Worm (Caenorhabditis elegans) whole organism, late embryonic: ENCODE results near the gene mms-19.

Source experiments
- C08G9.2 ChIP-seq: sonication (generic microtip); optimal IDR thresholded peaks from 2 replicates; lab custom pipeline; 2016; ENCODE audit warnings: mild to moderate bottlenecking, missing genetic modification characterization, moderate library complexity, missing compliant biosample characterization
- C38D4.7 ChIP-seq: fragments of 200-800 bp; sonication (Bioruptor generic); optimal IDR thresholded peaks from 2 replicates; lab custom pipeline; 2018; ENCODE audit warnings: mild to moderate bottlenecking, missing genetic modification characterization, moderate library complexity, missing compliant biosample characterization
- F13H6.1 ChIP-seq: sonication (generic microtip); optimal IDR thresholded peaks from 2 replicates; lab custom pipeline; 2016; ENCODE audit warnings: missing genetic modification characterization, missing compliant biosample characterization
- K09A11.1 ChIP-seq: sonication (generic microtip); optimal IDR thresholded peaks from 2 replicates; lab custom pipeline; 2017; ENCODE audit warnings: antibody characterized with exemption, mild to moderate bottlenecking, missing genetic modification characterization, missing compliant biosample characterization; ENCODE audit not compliant: insufficient read depth
- T23F11.4 ChIP-seq: fragments of 200-800 bp; sonication (Bioruptor generic); optimal IDR thresholded peaks from 2 replicates; lab custom pipeline; 2018; ENCODE audit warnings: mild to moderate bottlenecking, missing genetic modification characterization, missing compliant biosample characterization
- Y22D7AL.16 ChIP-seq: sonication (generic microtip); optimal IDR thresholded peaks from 2 replicates; lab custom pipeline; 2016; ENCODE audit warnings: missing genetic modification characterization, missing compliant biosample characterization
- ceh-14 ChIP-seq: sonication (generic microtip); optimal IDR thresholded peaks from 2 replicates; lab custom pipeline; 2016; ENCODE audit warnings: missing genotype, missing genetic modification characterization, missing compliant biosample characterization
- ceh-18 ChIP-seq: sonication (generic microtip); optimal IDR thresholded peaks from 2 replicates; lab custom pipeline; 2016; ENCODE audit warnings: missing genetic modification characterization, missing compliant biosample characterization
- ceh-19 ChIP-seq: fragments of 200-800 bp; sonication (Bioruptor generic); optimal IDR thresholded peaks from 2 replicates; lab custom pipeline; 2018; ENCODE audit warnings: mild to moderate bottlenecking, missing genetic modification characterization, missing compliant biosample characterization
- ceh-2 ChIP-seq: sonication (generic microtip); optimal IDR thresholded peaks from 2 replicates; lab custom pipeline; 2016; ENCODE audit warnings: missing genotype, missing genetic modification characterization, missing compliant biosample characterization
- ceh-30 ChIP-seq: fragments of 150-350 bp; optimal IDR thresholded peaks from 2 replicates; lab custom pipeline; 2014; ENCODE audit warnings: missing biosample characterization, missing genetic modification characterization
- ceh-31 ChIP-seq: sonication (generic microtip); optimal IDR thresholded peaks from 2 replicates; lab custom pipeline; 2016; ENCODE audit warnings: missing genetic modification characterization, missing compliant biosample characterization
- ceh-45 ChIP-seq: fragments of 200-800 bp; sonication (Bioruptor generic); IDR thresholded peaks from 2 replicates; pipeline ENCODE4 v1.3.6; 2022; ENCODE audit warnings: missing genetic modification reagents, missing genetic modification characterization, missing compliant biosample characterization
- ceh-48 ChIP-seq: sonication (generic microtip); optimal IDR thresholded peaks from 2 replicates; lab custom pipeline; 2016; ENCODE audit warnings: missing genetic modification characterization, inconsistent platforms, missing compliant biosample characterization
- ceh-6 ChIP-seq: fragments of 200-800 bp; sonication (Bioruptor generic); optimal IDR thresholded peaks from 2 replicates; lab custom pipeline; 2018; ENCODE audit warnings: mild to moderate bottlenecking, missing genetic modification characterization, missing compliant biosample characterization
- dmd-4 ChIP-seq: sonication (generic microtip); optimal IDR thresholded peaks from 2 replicates; lab custom pipeline; 2016; ENCODE audit warnings: borderline replicate concordance, missing genetic modification characterization, missing compliant biosample characterization
- elt-4 ChIP-seq: sonication (generic microtip); optimal IDR thresholded peaks from 2 replicates; lab custom pipeline; 2016; ENCODE audit warnings: missing genetic modification characterization, missing compliant biosample characterization
- eyg-1 ChIP-seq: sonication (generic microtip); optimal IDR thresholded peaks from 2 replicates; lab custom pipeline; 2016; ENCODE audit warnings: missing genotype, missing genetic modification characterization, missing compliant biosample characterization
- fax-1 ChIP-seq: sonication (generic microtip); optimal IDR thresholded peaks from 2 replicates; lab custom pipeline; 2016; ENCODE audit warnings: missing genotype, missing genetic modification characterization, missing compliant biosample characterization
- fkh-10 ChIP-seq: fragments of 150-350 bp; optimal IDR thresholded peaks from 2 replicates; lab custom pipeline; 2014; ENCODE audit warnings: missing biosample characterization, missing genetic modification reagents, missing genetic modification characterization
- fkh-6 ChIP-seq: sonication (generic microtip); optimal IDR thresholded peaks from 2 replicates; lab custom pipeline; 2016; ENCODE audit warnings: missing genetic modification characterization, missing compliant biosample characterization
- gmeb-2 ChIP-seq: sonication (generic microtip); optimal IDR thresholded peaks from 2 replicates; lab custom pipeline; 2016; ENCODE audit warnings: missing genetic modification characterization, inconsistent platforms, missing compliant biosample characterization
- hlh-15 ChIP-seq: sonication (generic microtip); optimal IDR thresholded peaks from 2 replicates; lab custom pipeline; 2016; ENCODE audit warnings: missing genetic modification characterization, missing compliant biosample characterization
- hlh-30 ChIP-seq: sonication (generic microtip); optimal IDR thresholded peaks from 2 replicates; lab custom pipeline; 2017; ENCODE audit warnings: antibody characterized with exemption, missing genetic modification characterization, missing compliant biosample characterization; ENCODE audit not compliant: insufficient read depth
- madf-2 ChIP-seq: sonication (generic microtip); optimal IDR thresholded peaks from 2 replicates; lab custom pipeline; 2017; ENCODE audit warnings: missing genetic modification characterization, missing compliant biosample characterization
- mec-3 ChIP-seq: sonication (generic microtip); optimal IDR thresholded peaks from 2 replicates; lab custom pipeline; 2016; ENCODE audit warnings: borderline replicate concordance, missing genetic modification characterization, missing compliant biosample characterization
- nfya-1 ChIP-seq: sonication (generic microtip); optimal IDR thresholded peaks from 2 replicates; lab custom pipeline; 2017; ENCODE audit warnings: missing genetic modification characterization, mild to moderate bottlenecking, missing compliant biosample characterization, antibody characterized with exemption, moderate library complexity
- odd-2 ChIP-seq: sonication (generic microtip); optimal IDR thresholded peaks from 2 replicates; lab custom pipeline; 2017; ENCODE audit warnings: antibody characterized with exemption, mild to moderate bottlenecking, missing genetic modification characterization, missing compliant biosample characterization
- pat-9 ChIP-seq: fragments of 200-800 bp; sonication (Bioruptor generic); optimal IDR thresholded peaks from 2 replicates; lab custom pipeline; 2018; ENCODE audit warnings: mild to moderate bottlenecking, missing genetic modification characterization, moderate library complexity, missing compliant biosample characterization
- pha-4 ChIP-seq: fragments of 150-350 bp; optimal IDR thresholded peaks from 2 replicates; lab custom pipeline; 2018; ENCODE audit warnings: missing biosample characterization, missing genetic modification reagents, missing genetic modification characterization
- pqm-1 ChIP-seq: sonication (generic microtip); optimal IDR thresholded peaks from 2 replicates; lab custom pipeline; 2016; ENCODE audit warnings: missing genetic modification characterization, missing compliant biosample characterization
- rnt-1 ChIP-seq: sonication (generic microtip); optimal IDR thresholded peaks from 2 replicates; lab custom pipeline; 2016; ENCODE audit warnings: missing genetic modification characterization, missing compliant biosample characterization
- sox-2 ChIP-seq: fragments of 200-800 bp; sonication (Bioruptor generic); IDR thresholded peaks from 2 replicates; pipeline ENCODE4 v1.3.6; 2022; ENCODE audit warnings: missing genetic modification reagents, missing genetic modification characterization, missing compliant biosample characterization
- syd-9 ChIP-seq: sonication (generic microtip); optimal IDR thresholded peaks from 2 replicates; lab custom pipeline; 2016; ENCODE audit warnings: mild to moderate bottlenecking, missing genetic modification characterization, moderate library complexity, missing compliant biosample characterization
- tbx-2 ChIP-seq: sonication (generic microtip); optimal IDR thresholded peaks from 2 replicates; lab custom pipeline; 2016; ENCODE audit warnings: missing genetic modification characterization, missing compliant biosample characterization
- ttx-3 ChIP-seq: sonication (generic microtip); optimal IDR thresholded peaks from 2 replicates; lab custom pipeline; 2016; ENCODE audit warnings: missing genetic modification reagents, missing genetic modification characterization, missing compliant biosample characterization
- unc-42 ChIP-seq: sonication (generic microtip); optimal IDR thresholded peaks from 2 replicates; lab custom pipeline; 2016; ENCODE audit warnings: missing genotype, missing genetic modification characterization, missing compliant biosample characterization
- zip-5 ChIP-seq: sonication (generic microtip); optimal IDR thresholded peaks from 2 replicates; lab custom pipeline; 2016; ENCODE audit warnings: missing genetic modification characterization, missing compliant biosample characterization
- ztf-16 ChIP-seq: sonication (generic microtip); optimal IDR thresholded peaks from 2 replicates; lab custom pipeline; 2017; ENCODE audit warnings: missing genetic modification characterization, missing compliant biosample characterization

The mms-19 gene

DNA sequence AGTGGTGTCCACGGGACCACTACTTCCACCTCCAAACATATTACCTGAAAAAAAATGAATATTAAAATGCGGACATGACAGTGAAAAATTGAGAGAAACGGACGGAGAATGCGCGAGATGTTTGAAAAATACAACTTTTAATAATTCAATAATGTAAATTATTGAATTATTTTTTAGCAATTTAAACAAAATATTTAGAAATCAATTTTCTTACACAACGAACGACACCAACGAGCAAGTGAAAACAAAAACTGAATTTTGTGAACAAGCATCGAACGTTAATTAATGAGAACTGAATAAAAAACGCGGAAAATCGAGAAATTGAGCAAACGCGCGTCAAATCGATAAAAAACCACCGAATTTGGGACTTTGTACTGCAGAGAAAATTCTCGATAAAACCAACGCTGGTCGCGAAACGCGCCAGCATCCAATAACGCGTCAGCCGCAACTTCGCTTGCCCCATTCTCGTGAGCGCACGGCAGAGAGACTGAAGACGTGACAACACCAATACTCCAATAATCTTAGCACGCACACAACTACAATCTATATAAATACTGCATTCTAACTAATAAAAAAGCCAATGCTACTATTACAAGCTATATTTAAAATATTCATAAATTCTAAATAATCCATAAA lies 9.2 kb upstream of the mms-19 start, which contains the start of the genes dnj-19 and nhr-47 (continued):
- TF ChIP-seq hlh-15 (tag; lab: Kevin White, UChicago): no peak
- peak; percentile 30 for TF ChIP-seq rnt-1 (tag; lab: Kevin White, UChicago)
- peak; percentile 51 for TF ChIP-seq unc-42 (tag; lab: Kevin White, UChicago)
- peak; percentile 54 for TF ChIP-seq pat-9 (tag; lab: Kevin White, UChicago)
- TF ChIP-seq C38D4.7: peak; percentile 46
- peak; percentile 64 for TF ChIP-seq madf-2
- no peak for TF ChIP-seq odd-2 (tag; lab: Kevin White, UChicago)
- TF ChIP-seq ceh-30 (tag; lab: Kevin White, UChicago): peak; percentile 80
- peak; percentile 50 for TF ChIP-seq gmeb-2
- TF ChIP-seq eyg-1 (tag; lab: Kevin White, UChicago): no peak
- no peak for TF ChIP-seq fkh-10
- no peak for TF ChIP-seq C08G9.2 (tag; lab: Kevin White, UChicago)
- TF ChIP-seq ceh-45 (GFP tag; lab: Robert Waterston, UW): peak; percentile 32; the same call in 1 of the 2 replicates
- peak; percentile 49 for TF ChIP-seq Y22D7AL.16 (tag; lab: Kevin White, UChicago)
- TF ChIP-seq syd-9 (tag; lab: Kevin White, UChicago): peak; percentile 12
- peak; percentile 88 for TF ChIP-seq ceh-48 (tag; lab: Kevin White, UChicago)
- TF ChIP-seq zip-5 (tag; lab: Kevin White, UChicago): no peak
- TF ChIP-seq sox-2 (GFP tag; lab: Robert Waterston, UW): no peak
- TF ChIP-seq fax-1 (tag; lab: Kevin White, UChicago): no peak
- TF ChIP-seq ceh-19 (GFP tag; lab: Kevin White, UChicago): peak; percentile 35
- no peak for TF ChIP-seq dmd-4 (tag; lab: Kevin White, UChicago)
- TF ChIP-seq mec-3 (tag; lab: Kevin White, UChicago): no peak
- no peak for TF ChIP-seq ztf-16 (tag; lab: Kevin White, UChicago)
- no peak for TF ChIP-seq elt-4
- TF ChIP-seq K09A11.1: peak; percentile 37
- TF ChIP-seq nfya-1 (tag; lab: Kevin White, UChicago): peak; percentile 76
- TF ChIP-seq pqm-1 (tag; lab: Kevin White, UChicago): no peak
- peak; percentile 26 for TF ChIP-seq ttx-3
- peak; percentile 81 for TF ChIP-seq ceh-31 (tag; lab: Kevin White, UChicago)
- peak; percentile 64 for TF ChIP-seq tbx-2

DNA sequence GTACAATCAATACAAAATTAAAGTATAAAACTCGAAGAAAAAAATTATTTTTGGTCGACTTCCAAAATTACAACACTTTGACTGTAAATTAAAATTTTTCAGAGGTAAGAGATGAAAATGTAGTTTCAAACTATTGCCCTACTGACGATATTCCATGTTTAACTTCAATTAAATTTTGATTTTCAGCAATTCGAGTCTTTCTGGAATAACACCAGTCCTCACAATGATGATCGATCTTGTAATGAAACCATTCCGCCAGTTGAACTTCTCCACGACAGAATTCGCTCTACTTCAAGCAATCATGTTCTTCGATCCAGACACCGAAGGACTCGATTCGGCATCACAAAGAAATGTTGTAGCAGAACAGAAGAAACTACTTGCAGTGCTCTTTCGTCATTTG lies 5.0 kb upstream of the mms-19 start:
- no peak for TF ChIP-seq K09A11.1
- TF ChIP-seq pha-4 (tag; lab: Kevin White, UChicago): no peak
- TF ChIP-seq ceh-18: no peak
- TF ChIP-seq ceh-6 (GFP tag; lab: Kevin White, UChicago): no peak
- no peak for TF ChIP-seq ceh-14 (tag; lab: Kevin White, UChicago)
- no peak for TF ChIP-seq fax-1 (tag; lab: Kevin White, UChicago)
- TF ChIP-seq pat-9 (tag; lab: Kevin White, UChicago): no peak
- no peak for TF ChIP-seq hlh-15 (tag; lab: Kevin White, UChicago)
- TF ChIP-seq odd-2 (tag; lab: Kevin White, UChicago): no peak
- TF ChIP-seq F13H6.1 (tag; lab: Kevin White, UChicago): no peak
- no peak for TF ChIP-seq ceh-2 (tag; lab: Kevin White, UChicago)
- TF ChIP-seq rnt-1 (tag; lab: Kevin White, UChicago): no peak
- TF ChIP-seq T23F11.4 (GFP tag; lab: Kevin White, UChicago): no peak
- TF ChIP-seq unc-42 (tag; lab: Kevin White, UChicago): no peak
- TF ChIP-seq hlh-30 (tag; lab: Kevin White, UChicago): no peak
- no peak for TF ChIP-seq fkh-6 (tag; lab: Kevin White, UChicago)
